Fruit fly (Drosophila melanogaster): Measurements from ENCODE around the gene ND-ACP.

The ND-ACP gene

DNA sequence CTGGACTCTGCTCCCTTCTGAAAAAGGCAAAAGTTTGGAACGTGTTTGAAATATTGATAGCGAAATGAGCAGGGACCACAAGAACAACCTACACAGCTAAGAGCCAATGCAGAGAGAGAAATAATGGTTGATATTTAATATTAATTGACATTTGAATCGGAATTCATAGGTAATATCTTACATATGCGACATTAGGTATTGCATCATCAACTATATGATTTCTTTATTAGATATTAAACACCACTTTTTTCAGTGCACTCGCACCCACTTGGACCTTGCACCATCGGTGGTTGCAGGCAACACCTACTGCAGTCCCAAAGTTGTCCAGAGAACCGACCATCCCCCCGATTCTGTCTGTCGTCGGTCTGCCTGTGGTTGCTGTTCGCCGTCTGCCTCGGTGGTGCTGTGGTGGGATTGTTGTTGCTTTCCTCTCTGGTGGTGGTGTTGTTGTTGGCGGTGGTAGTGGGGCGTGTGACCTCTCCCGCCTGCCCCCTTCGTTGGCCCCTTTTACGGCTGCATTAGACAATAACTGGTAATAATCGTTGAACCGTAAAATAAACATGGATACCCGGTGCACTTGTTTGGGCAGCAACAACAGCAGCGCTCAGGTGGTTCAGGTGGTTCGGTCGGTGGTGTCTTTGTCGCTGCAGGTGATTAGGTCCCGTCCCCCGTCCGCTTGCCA is 49.3 kb downstream of the ND-ACP start (continued):
- TF ChIP-seq CG8290 (GFP tag; optimal IDR thresholded peaks at IDR 0.05) (no peak), CG8290 (tag; optimal IDR thresholded peaks at IDR 0.05) (peak in 1 of 2 experiments; percentile 76), zf30C (GFP tag; optimal IDR thresholded peaks at IDR 0.05) (peak; percentile 38), Rx (GFP tag; IDR thresholded peaks at IDR 0.05) (peak; percentile 74), CG12769 (tag; optimal IDR thresholded peaks at IDR 0.05) (peak; percentile 69), CG1602 (GFP tag; optimal IDR thresholded peaks at IDR 0.05) (peak; percentile 51), GATAe (GFP tag; conservative IDR thresholded peaks at IDR 0.05) (no peak), Mes4 (GFP tag; optimal IDR thresholded peaks at IDR 0.05) (no peak), schlank (tag; optimal IDR thresholded peaks at IDR 0.05) (no peak), zfh2 (GFP tag; optimal IDR thresholded peaks at IDR 0.05) (no peak), CG11723 (GFP tag; optimal IDR thresholded peaks at IDR 0.05) (peak; percentile 41), grau (tag; optimal IDR thresholded peaks at IDR 0.05) (peak; percentile 62), Doc3 (GFP tag; IDR thresholded peaks at IDR 0.05; ENCODE audit: partially characterized antibody) (no peak), en (GFP tag; optimal IDR thresholded peaks at IDR 0.05) (no peak), CG13894 (tag; optimal IDR thresholded peaks at IDR 0.05) (no peak), tin (GFP tag; optimal IDR thresholded peaks at IDR 0.05) (peak; percentile 17), CG18619 (GFP tag; optimal IDR thresholded peaks at IDR 0.05) (peak; percentile 40), sqz (GFP tag; optimal IDR thresholded peaks at IDR 0.05) (peak; percentile 29), ash1 (GFP tag; optimal IDR thresholded peaks at IDR 0.05) (no peak), CG1832 (GFP tag; optimal IDR thresholded peaks at IDR 0.05) (no peak), CG6765 (GFP tag; optimal IDR thresholded peaks at IDR 0.05) (no peak), dmrt11E (tag; optimal IDR thresholded peaks at IDR 0.05) (peak; percentile 83), CG5245 (GFP tag; optimal IDR thresholded peaks at IDR 0.05) (no peak), Hmx (GFP tag; optimal IDR thresholded peaks at IDR 0.05) (no peak), CG6254 (GFP tag; optimal IDR thresholded peaks at IDR 0.05) (peak; percentile 76), CG11247 (GFP tag; IDR thresholded peaks at IDR 0.05) (no peak; the same call in 1 of the 2 replicates), her (GFP tag; optimal IDR thresholded peaks at IDR 0.05) (no peak), Hr3 (GFP tag; optimal IDR thresholded peaks at IDR 0.05) (peak; percentile 31), CG10543 (GFP tag; optimal IDR thresholded peaks at IDR 0.05) (no peak), Ssrp (tag; optimal IDR thresholded peaks at IDR 0.05) (peak; percentile 67), cwo (GFP tag; optimal IDR thresholded peaks at IDR 0.05) (peak; percentile 44), Dip3 (GFP tag; optimal IDR thresholded peaks at IDR 0.05) (no peak), CG4820 (GFP tag; optimal IDR thresholded peaks at IDR 0.05) (peak; percentile 34), cg (GFP tag; optimal IDR thresholded peaks at IDR 0.05) (no peak), D19B (GFP tag; optimal IDR thresholded peaks at IDR 0.05) (no peak), CG34224 (GFP tag; IDR thresholded peaks at IDR 0.05; ENCODE audit: partially characterized antibody) (no peak), CG13624 (GFP tag; optimal IDR thresholded peaks at IDR 0.05) (no peak), CG4617 (GFP tag; optimal IDR thresholded peaks at IDR 0.05; ENCODE audit: borderline replicate concordance) (peak; percentile 8), CG10147 (GFP tag; optimal IDR thresholded peaks at IDR 0.05) (no peak), sima (GFP tag; optimal IDR thresholded peaks at IDR 0.05) (no peak), CG15601 (tag; optimal IDR thresholded peaks at IDR 0.05) (peak; percentile 39), CG3995 (GFP tag; optimal IDR thresholded peaks at IDR 0.05) (no peak), twi (tag; optimal IDR thresholded peaks at IDR 0.05) (peak; percentile 25), CG2889 (GFP tag; IDR thresholded peaks at IDR 0.05) (no peak), Hr78 (GFP tag; optimal IDR thresholded peaks at IDR 0.05) (peak in 1 of 2 experiments; percentile 90), knrl (GFP tag; IDR thresholded peaks at IDR 0.05; ENCODE audit: partially characterized antibody) (no peak), lola (GFP tag; optimal IDR thresholded peaks at IDR 0.05) (peak in 1 of 3 experiments; percentile 72), CG4730 (GFP tag; IDR thresholded peaks at IDR 0.05) (peak; percentile 32; the same call in 1 of the 2 replicates), ara (GFP tag; IDR thresholded peaks at IDR 0.05) (peak; percentile 87)
